Fruit fly (Drosophila melanogaster) whole organism, embryonic: ENCODE data around the gene TfIIA-S.

ENCODE experiments used
- CG4282 ChIP-seq: fragments of 200-800 bp; sonication (Bioruptor generic); optimal IDR thresholded peaks from 2 replicates; lab custom pipeline; 2016; ENCODE audit warnings: missing biosample characterization, missing genetic modification characterization
- CG6175 ChIP-seq: fragments of 200-800 bp; sonication (Bioruptor generic); IDR thresholded peaks from 3 replicates; pipeline ENCODE4 v1.3.6; 2022; ENCODE audit warnings: missing biosample characterization, missing genetic modification characterization
- CG6854 ChIP-seq: fragments of 200-800 bp; sonication (Bioruptor generic); optimal IDR thresholded peaks from 3 replicates; lab custom pipeline; 2017; ENCODE audit warnings: missing biosample characterization, mild to moderate bottlenecking, missing genetic modification characterization
- Hand ChIP-seq: fragments of 200-800 bp; sonication (Bioruptor generic); optimal IDR thresholded peaks from 2 replicates; lab custom pipeline; 2017; ENCODE audit warnings: mild to moderate bottlenecking, missing biosample characterization, missing genetic modification reagents, missing genetic modification characterization
- Sin3A ChIP-seq: fragments of >200 bp; optimal IDR thresholded peaks from 2 replicates; lab custom pipeline; 2018
- cad ChIP-seq: fragments of >200 bp; optimal IDR thresholded peaks from 2 replicates; lab custom pipeline; 2017; ENCODE audit warnings: missing biosample characterization, missing genetic modification characterization
- exex ChIP-seq: fragments of 200-800 bp; sonication (Bioruptor generic); optimal IDR thresholded peaks from 4 replicates; lab custom pipeline; 2018; ENCODE audit warnings: missing biosample characterization, mild to moderate bottlenecking, missing genetic modification characterization, moderate library complexity
- insv ChIP-seq, 2 experiments: fragments of 200-800 bp; sonication (Bioruptor generic); optimal IDR thresholded peaks; 3 replicates each; lab custom pipeline; 2016 to 2018; ENCODE audit warnings: missing biosample characterization in 2 of 2, missing genetic modification characterization in 2 of 2
- maf-S ChIP-seq: fragments of 200-800 bp; sonication (Bioruptor generic); optimal IDR thresholded peaks from 2 replicates; lab custom pipeline; 2016; ENCODE audit warnings: missing biosample characterization, missing genetic modification characterization
- pb ChIP-seq: fragments of 200-800 bp; sonication (Bioruptor generic); optimal IDR thresholded peaks from 3 replicates; lab custom pipeline; 2016; ENCODE audit warnings: missing biosample characterization, missing genetic modification characterization
- psq ChIP-seq: fragments of 200-800 bp; sonication (Bioruptor generic); optimal IDR thresholded peaks from 2 replicates; lab custom pipeline; 2017; ENCODE audit warnings: missing biosample characterization, missing genetic modification characterization
- repo ChIP-seq: fragments of 200-800 bp; sonication (Bioruptor generic); optimal IDR thresholded peaks from 2 replicates; lab custom pipeline; 2016; ENCODE audit warnings: missing biosample characterization, missing genetic modification characterization
- sna ChIP-seq: fragments of 200-800 bp; sonication (Bioruptor generic); IDR thresholded peaks from 2 replicates; pipeline ENCODE4 v1.3.6; 2022; ENCODE audit warnings: missing biosample characterization, missing genetic modification characterization; ENCODE audit not compliant: partially characterized antibody
- sob ChIP-seq: fragments of 200-800 bp; sonication (Bioruptor generic); IDR thresholded peaks from 2 replicates; pipeline ENCODE4 v1.3.6; 2022; ENCODE audit warnings: missing biosample characterization, missing genetic modification characterization

DNA sequence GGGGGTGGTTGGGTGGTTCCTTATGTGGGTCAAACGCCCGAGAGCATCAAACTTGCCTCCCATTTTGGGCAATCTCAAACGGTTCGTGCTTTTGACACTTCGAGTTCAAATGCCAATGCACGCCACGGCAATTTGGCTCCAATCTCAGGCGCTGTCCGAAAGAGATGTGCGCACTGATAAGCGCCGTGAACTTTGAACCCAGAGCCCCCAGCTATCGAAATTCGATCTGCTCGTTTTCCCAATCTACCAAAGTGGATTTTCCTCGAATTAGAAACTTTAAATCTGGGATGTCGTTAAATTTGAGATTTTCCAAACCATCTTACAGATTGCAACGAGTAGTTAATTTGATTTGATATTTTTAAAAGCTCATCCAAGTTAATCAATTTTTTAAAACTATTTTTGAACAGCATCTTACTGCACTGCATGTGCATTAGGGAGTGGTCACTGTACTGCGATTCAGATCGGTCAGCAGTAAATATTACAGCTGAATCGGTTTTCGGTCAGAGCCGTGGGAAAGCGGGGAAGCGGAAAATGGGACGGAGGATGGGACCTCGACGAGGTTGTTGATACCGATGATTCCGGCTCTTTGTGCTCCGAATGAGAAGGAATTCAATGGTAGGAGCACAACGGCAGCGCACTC, 6.7 kb downstream of the TfIIA-S start:
- no peak for TF ChIP-seq pb (GFP tag; lab: Kevin White, UChicago)
- no peak for TF ChIP-seq insv (GFP tag; optimal IDR thresholded peaks at IDR 0.05; lab: Kevin White, UChicago)
- no peak for TF ChIP-seq CG6175 (GFP tag; lab: Robert Waterston, UW)
- no peak for TF ChIP-seq exex (tag; lab: Kevin White, UChicago)
- TF ChIP-seq Sin3A (lab: Kevin White, UChicago) = no peak
- no peak for TF ChIP-seq sob
- TF ChIP-seq cad (GFP tag; lab: Kevin White, UChicago) = no peak
- TF ChIP-seq CG4282 (GFP tag; lab: Kevin White, UChicago) = no peak
- no peak for TF ChIP-seq CG6854 (GFP tag; lab: Kevin White, UChicago)
- TF ChIP-seq repo = no peak
- TF ChIP-seq psq (GFP tag; lab: Kevin White, UChicago) = no peak
- no peak for TF ChIP-seq maf-S (GFP tag; lab: Kevin White, UChicago)
- TF ChIP-seq sna = no peak
- no peak for TF ChIP-seq Hand (GFP tag; lab: Kevin White, UChicago)
